Worm (Caenorhabditis elegans) whole organism, mixed stage, embryonic: Measurements from ENCODE around the gene F13A2.4.

ENCODE experiments used
- M03D4.4 ChIP-seq: sonication (generic microtip); optimal IDR thresholded peaks from 2 replicates; lab custom pipeline; 2017; ENCODE audit warnings: mild to moderate bottlenecking, missing genetic modification characterization, missing compliant biosample characterization
- bed-3 ChIP-seq: fragments of 200-800 bp; sonication (Bioruptor generic); optimal IDR thresholded peaks from 3 replicates; lab custom pipeline; 2018; ENCODE audit warnings: mild to moderate bottlenecking, missing genetic modification characterization, moderate library complexity, missing compliant biosample characterization
- blmp-1 ChIP-seq: fragments of 150-350 bp; optimal IDR thresholded peaks from 2 replicates; lab custom pipeline; 2014; ENCODE audit warnings: missing biosample characterization, missing genetic modification characterization
- ceh-39 ChIP-seq: fragments of 150-350 bp; optimal IDR thresholded peaks from 2 replicates; lab custom pipeline; 2014; ENCODE audit warnings: missing biosample characterization, missing genetic modification characterization
- ceh-83 ChIP-seq: fragments of 200-800 bp; sonication (Bioruptor generic); optimal IDR thresholded peaks from 2 replicates; lab custom pipeline; 2018; ENCODE audit warnings: mild to moderate bottlenecking, missing genetic modification characterization, missing compliant biosample characterization
- ces-1 ChIP-seq: fragments of 150-350 bp; optimal IDR thresholded peaks from 2 replicates; lab custom pipeline; 2014; ENCODE audit warnings: missing biosample characterization, missing genetic modification reagents, missing genetic modification characterization
- cnd-1 ChIP-seq: fragments of 200-800 bp; sonication (Bioruptor generic); optimal IDR thresholded peaks from 2 replicates; lab custom pipeline; 2018; ENCODE audit warnings: mild to moderate bottlenecking, missing genetic modification characterization, missing compliant biosample characterization
- drap-1 ChIP-seq: fragments of 200-800 bp; sonication (Bioruptor generic); optimal IDR thresholded peaks from 3 replicates; lab custom pipeline; 2018; ENCODE audit warnings: mild to moderate bottlenecking, missing genetic modification characterization, missing compliant biosample characterization
- elt-1 ChIP-seq: sonication (generic microtip); optimal IDR thresholded peaks from 2 replicates; lab custom pipeline; 2017; ENCODE audit warnings: missing genetic modification characterization, mild to moderate bottlenecking, missing compliant biosample characterization, antibody characterized with exemption, moderate library complexity, borderline replicate concordance; ENCODE audit not compliant: insufficient read depth
- elt-3 ChIP-seq: fragments of 150-350 bp; optimal IDR thresholded peaks from 2 replicates; lab custom pipeline; 2014; ENCODE audit warnings: missing biosample characterization, missing genetic modification characterization
- ham-2 ChIP-seq: fragments of 200-800 bp; sonication (Bioruptor generic); optimal IDR thresholded peaks from 2 replicates; lab custom pipeline; 2018; ENCODE audit warnings: mild to moderate bottlenecking, missing genetic modification characterization, missing compliant biosample characterization
- hlh-1 ChIP-seq: fragments of 150-350 bp; optimal IDR thresholded peaks from 2 replicates; lab custom pipeline; 2014; ENCODE audit warnings: missing biosample characterization, missing genetic modification reagents, missing genetic modification characterization
- lin-13 ChIP-seq: fragments of 150-350 bp; optimal IDR thresholded peaks from 2 replicates; lab custom pipeline; 2014; ENCODE audit warnings: missing biosample characterization, missing genetic modification characterization
- lin-32 ChIP-seq: fragments of 200-800 bp; sonication (Bioruptor generic); optimal IDR thresholded peaks from 2 replicates; lab custom pipeline; 2018; ENCODE audit warnings: mild to moderate bottlenecking, missing genetic modification characterization, missing compliant biosample characterization
- lsy-2 ChIP-seq: fragments of 150-350 bp; optimal IDR thresholded peaks from 2 replicates; lab custom pipeline; 2014; ENCODE audit warnings: missing biosample characterization, missing genetic modification characterization
- mls-2 ChIP-seq: sonication (generic microtip); optimal IDR thresholded peaks from 2 replicates; lab custom pipeline; 2016; ENCODE audit warnings: mild to moderate bottlenecking, missing genetic modification characterization, moderate library complexity, missing compliant biosample characterization
- nhr-12 ChIP-seq: fragments of 150-350 bp; optimal IDR thresholded peaks from 2 replicates; lab custom pipeline; 2014; ENCODE audit warnings: missing biosample characterization, missing genetic modification characterization
- nhr-2 ChIP-seq: fragments of 150-350 bp; optimal IDR thresholded peaks from 2 replicates; lab custom pipeline; 2014; ENCODE audit warnings: missing biosample characterization, missing genetic modification characterization
- nhr-237 ChIP-seq: fragments of 150-350 bp; optimal IDR thresholded peaks from 2 replicates; lab custom pipeline; 2014; ENCODE audit warnings: missing biosample characterization, missing genetic modification characterization
- nhr-28 ChIP-seq: fragments of 150-350 bp; optimal IDR thresholded peaks from 2 replicates; lab custom pipeline; 2014; ENCODE audit warnings: missing biosample characterization, missing genetic modification characterization
- nhr-76 ChIP-seq: sonication (generic microtip); optimal IDR thresholded peaks from 2 replicates; lab custom pipeline; 2017; ENCODE audit warnings: missing biosample characterization, missing genetic modification characterization
- pha-4 ChIP-seq: fragments of 150-350 bp; optimal IDR thresholded peaks from 2 replicates; lab custom pipeline; 2018; ENCODE audit warnings: missing biosample characterization, missing genetic modification reagents, missing genetic modification characterization
- sem-2 ChIP-seq: fragments of 200-800 bp; sonication (Bioruptor generic); optimal IDR thresholded peaks from 2 replicates; lab custom pipeline; 2018; ENCODE audit warnings: mild to moderate bottlenecking, missing genetic modification characterization, missing compliant biosample characterization
- sptf-1 ChIP-seq: sonication (generic microtip); optimal IDR thresholded peaks from 2 replicates; lab custom pipeline; 2017; ENCODE audit warnings: mild to moderate bottlenecking, missing genetic modification characterization, moderate library complexity, missing compliant biosample characterization
- unc-120 ChIP-seq: sonication (generic microtip); optimal IDR thresholded peaks from 2 replicates; lab custom pipeline; 2017; ENCODE audit warnings: missing genetic modification characterization, missing compliant biosample characterization; ENCODE audit not compliant: poor library complexity, severe bottlenecking
- unc-39 ChIP-seq: fragments of 150-350 bp; optimal IDR thresholded peaks from 2 replicates; lab custom pipeline; 2014; ENCODE audit warnings: missing biosample characterization, missing genetic modification characterization
- zip-8 ChIP-seq: fragments of 150-350 bp; optimal IDR thresholded peaks from 2 replicates; lab custom pipeline; 2014; ENCODE audit warnings: missing biosample characterization, missing genetic modification characterization
- ztf-11 ChIP-seq: fragments of 150-350 bp; optimal IDR thresholded peaks from 2 replicates; lab custom pipeline; 2014; ENCODE audit warnings: missing biosample characterization, missing genetic modification characterization

Gene F13A2.4

DNA sequence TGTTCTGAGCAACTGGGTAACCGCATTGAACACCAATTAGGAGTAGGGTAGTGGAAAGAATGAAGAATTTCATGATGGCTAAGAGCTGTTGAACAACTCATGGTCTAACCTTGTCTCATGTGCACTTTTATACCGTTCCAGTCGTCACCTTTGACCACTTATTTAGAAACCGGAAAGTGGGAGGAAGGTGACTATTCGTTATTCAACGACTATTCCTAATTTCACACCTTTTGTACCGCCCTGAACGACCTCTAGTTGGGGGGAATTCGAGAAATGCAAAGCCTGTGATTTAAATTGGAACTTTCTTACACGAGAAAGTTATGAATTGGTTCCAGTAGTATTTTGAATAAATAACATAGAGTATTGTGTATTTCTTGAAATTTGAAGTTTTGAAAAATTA, 29.6 kb upstream of the F13A2.4 start, which contains the start of gene Y47D7A.12:
Y47D7A.12 (minus strand) TSS at position 101 of the 400 bp plus-strand sequence.
- no peak for TF ChIP-seq ces-1 (GFP tag; lab: Kevin White, UChicago)
- no peak for TF ChIP-seq lsy-2 (tag; lab: Kevin White, UChicago)
- no peak for TF ChIP-seq ceh-39 (tag; lab: Kevin White, UChicago)
- no peak for TF ChIP-seq nhr-76 (tag; lab: Kevin White, UChicago)
- no peak for TF ChIP-seq unc-120 (tag; lab: Kevin White, UChicago)
- no peak for TF ChIP-seq sptf-1
- TF ChIP-seq elt-3: no peak
- TF ChIP-seq lin-13 (tag; lab: Kevin White, UChicago): no peak
- no peak for TF ChIP-seq nhr-2 (tag; lab: Kevin White, UChicago)
- no peak for TF ChIP-seq ceh-83 (GFP tag; lab: Kevin White, UChicago)
- TF ChIP-seq, all 35 proteins: peak for 0

ce11 chrV:4428202-4428601, 28.2 kb upstream of the F13A2.4 start, which contains the start of gene Y47D7A.11:
TSS of gene Y47D7A.11 (minus strand) at chrV:4428302.
- TF ChIP-seq hlh-1 (tag; lab: Kevin White, UChicago) (no peak), sptf-1 (no peak), nhr-237 (tag; lab: Kevin White, UChicago) (no peak), ztf-11 (tag; lab: Kevin White, UChicago) (no peak), zip-8 (tag; lab: Kevin White, UChicago) (no peak), mls-2 (tag; lab: Kevin White, UChicago) (no peak), blmp-1 (tag; lab: Kevin White, UChicago) (no peak), lin-32 (GFP tag; lab: Kevin White, UChicago) (no peak)

- TF ChIP-seq ceh-83 (GFP tag; lab: Kevin White, UChicago) (no peak), ztf-11 (tag; lab: Kevin White, UChicago) (no peak), ham-2 (GFP tag; lab: Kevin White, UChicago) (no peak), ceh-39 (tag; lab: Kevin White, UChicago) (no peak), nhr-12 (tag; lab: Kevin White, UChicago) (no peak), elt-3 (no peak), sptf-1 (no peak), sem-2 (GFP tag; lab: Kevin White, UChicago) (no peak), elt-1 (tag; lab: Kevin White, UChicago) (no peak), zip-8 (tag; lab: Kevin White, UChicago) (no peak), lsy-2 (tag; lab: Kevin White, UChicago) (no peak)
Measured at ce11 chrV:4423860-4424401, 23.9 kb upstream of the F13A2.4 start, which contains the start of the genes Y47D7A.9 and Y47D7A.19. TSS of gene Y47D7A.9 (minus strand) at chrV:4423960. TSS of gene Y47D7A.19 (plus strand) at chrV:4424351.

ce11 chrV:4423087-4423486, 23.1 kb upstream of the F13A2.4 start:
- TF ChIP-seq mls-2 (tag; lab: Kevin White, UChicago): no peak
- no peak for TF ChIP-seq unc-39
- TF ChIP-seq pha-4 (tag; lab: Kevin White, UChicago): no peak

ce11 chrV:4422127-4422526, 22.1 kb upstream of the F13A2.4 start, which contains the start of gene skr-7:
TSS of gene skr-7 (plus strand) at chrV:4422427.
- TF ChIP-seq ceh-39 (tag; lab: Kevin White, UChicago) (no peak), ztf-11 (tag; lab: Kevin White, UChicago) (no peak), hlh-1 (tag; lab: Kevin White, UChicago) (no peak)

ce11 chrV:4421475-4421874, 21.5 kb upstream of the F13A2.4 start, which contains the start of gene skr-14:
TSS of gene skr-14 (minus strand) at chrV:4421575.
- no peak for TF ChIP-seq ceh-39 (tag; lab: Kevin White, UChicago)
- TF ChIP-seq cnd-1 (tag; lab: Kevin White, UChicago): no peak
- no peak for TF ChIP-seq sem-2 (GFP tag; lab: Kevin White, UChicago)
- TF ChIP-seq pha-4 (tag; lab: Kevin White, UChicago): no peak
- TF ChIP-seq unc-120 (tag; lab: Kevin White, UChicago): no peak
- TF ChIP-seq ceh-83 (GFP tag; lab: Kevin White, UChicago): no peak
- no peak for TF ChIP-seq zip-8 (tag; lab: Kevin White, UChicago)
- no peak for TF ChIP-seq M03D4.4 (tag; lab: Kevin White, UChicago)
- no peak for TF ChIP-seq lin-13 (tag; lab: Kevin White, UChicago)
- no peak for TF ChIP-seq bed-3 (GFP tag; lab: Kevin White, UChicago)
- no peak for TF ChIP-seq drap-1
- TF ChIP-seq ztf-11 (tag; lab: Kevin White, UChicago): no peak
- no peak for TF ChIP-seq nhr-28 (tag; lab: Kevin White, UChicago)
- TF ChIP-seq unc-39: no peak
- no peak for TF ChIP-seq elt-3
- TF ChIP-seq elt-1 (tag; lab: Kevin White, UChicago): no peak
- no peak for TF ChIP-seq nhr-76 (tag; lab: Kevin White, UChicago)
- TF ChIP-seq lsy-2 (tag; lab: Kevin White, UChicago): no peak
- no peak for TF ChIP-seq nhr-2 (tag; lab: Kevin White, UChicago)
- TF ChIP-seq, all 35 proteins: peak for 0
